Fruit fly (Drosophila melanogaster): ENCODE measurements around the gene CG12115.

dm6 chrX:9148989-9149522 is 41.3 kb downstream of the CG12115 start, which contains the start of the genes fh and Bap111:
- TF ChIP-seq Hr39 (GFP tag; optimal IDR thresholded peaks at IDR 0.05) (no peak), Lpt (GFP tag; optimal IDR thresholded peaks at IDR 0.05) (no peak), CG11294 (GFP tag; IDR thresholded peaks at IDR 0.05) (no peak), CG6792 (GFP tag; optimal IDR thresholded peaks at IDR 0.05) (no peak), CG8119 (GFP tag; IDR thresholded peaks at IDR 0.05) (no peak), CG6163 (GFP tag; IDR thresholded peaks at IDR 0.05) (no peak), CG15336 (GFP tag; IDR thresholded peaks at IDR 0.05) (no peak), CG16779 (tag; optimal IDR thresholded peaks at IDR 0.05) (no peak), CG6854 (GFP tag; optimal IDR thresholded peaks at IDR 0.05) (no peak), Smox (GFP tag; optimal IDR thresholded peaks at IDR 0.05) (no peak), CG31627 (GFP tag; optimal IDR thresholded peaks at IDR 0.05) (no peak)

Data from whole organism, prepupa.